Worm (Caenorhabditis elegans) whole organism, L1 larva: Measurements from ENCODE around the gene srz-104.

Source experiments
- aha-1 ChIP-seq: fragments of 150-350 bp; optimal IDR thresholded peaks from 2 replicates; lab custom pipeline; 2014; ENCODE audit warnings: missing biosample characterization, missing genetic modification characterization
- alr-1 ChIP-seq: fragments of 200-800 bp; sonication (Bioruptor generic); optimal IDR thresholded peaks from 2 replicates; lab custom pipeline; 2018; ENCODE audit warnings: borderline replicate concordance, mild to moderate bottlenecking, missing genetic modification characterization, missing compliant biosample characterization
- ceh-8 ChIP-seq: fragments of 200-800 bp; sonication (Bioruptor generic); optimal IDR thresholded peaks from 2 replicates; lab custom pipeline; 2018; ENCODE audit warnings: mild to moderate bottlenecking, missing genetic modification characterization, moderate library complexity, missing compliant biosample characterization
- ceh-82 ChIP-seq, 3 experiments: fragments of 150-350 bp in 1 of 3; sonication (generic microtip) in 2 of 3; optimal IDR thresholded peaks; 2 replicates each; lab custom pipeline; 2014 to 2017; ENCODE audit warnings: missing biosample characterization in 3 of 3, missing genetic modification characterization in 3 of 3
- ceh-88 ChIP-seq: fragments of 200-800 bp; sonication (Bioruptor generic); IDR thresholded peaks from 2 replicates; pipeline ENCODE4 v1.3.6; 2022; ENCODE audit warnings: missing genetic modification characterization, missing compliant biosample characterization
- ceh-90 ChIP-seq: sonication (generic microtip); optimal IDR thresholded peaks from 2 replicates; lab custom pipeline; 2016; ENCODE audit warnings: missing genetic modification characterization, missing compliant biosample characterization
- dpl-1 ChIP-seq, 3 experiments: fragments of 150-350 bp in 2 of 3; sonication (generic microtip) in 1 of 3; optimal IDR thresholded peaks; 2 replicates each; lab custom pipeline; 2014 to 2017; ENCODE audit warnings: missing biosample characterization in 3 of 3, missing genetic modification characterization in 3 of 3, missing genetic modification reagents in 3 of 3
- dsc-1 ChIP-seq: sonication (generic microtip); optimal IDR thresholded peaks from 2 replicates; lab custom pipeline; 2016; ENCODE audit warnings: mild to moderate bottlenecking, missing genetic modification characterization, missing compliant biosample characterization
- egl-27 ChIP-seq, 2 experiments: fragments of 150-350 bp in 1 of 2; sonication (generic microtip); optimal IDR thresholded peaks; 3 replicates each; lab custom pipeline; 2017 to 2018; ENCODE audit warnings: missing biosample characterization in 2 of 2, missing genetic modification characterization in 2 of 2, missing genetic modification reagents in 2 of 2
- elt-2 ChIP-seq: sonication (generic microtip); optimal IDR thresholded peaks from 2 replicates; lab custom pipeline; 2016; ENCODE audit warnings: missing genetic modification characterization, mild to moderate bottlenecking, inconsistent platforms, missing compliant biosample characterization, missing genetic modification reagents
- elt-3 ChIP-seq, 6 experiments: fragments of 150-350 bp in 1 of 6; sonication (generic microtip); optimal IDR thresholded peaks; 2 replicates each; lab custom pipeline; 2017 to 2018; ENCODE audit warnings: missing biosample characterization in 6 of 6, missing genetic modification characterization in 6 of 6, inconsistent platforms in 1 of 6
- ets-5 ChIP-seq: fragments of 200-800 bp; sonication (Bioruptor generic); IDR thresholded peaks from 2 replicates; pipeline ENCODE4 v1.3.6; 2022; ENCODE audit warnings: missing genetic modification characterization, missing compliant biosample characterization
- fkh-10 ChIP-seq: sonication (generic microtip); optimal IDR thresholded peaks from 2 replicates; lab custom pipeline; 2017; ENCODE audit warnings: missing biosample characterization, missing genetic modification reagents, missing genetic modification characterization
- fkh-4 ChIP-seq: sonication (generic microtip); optimal IDR thresholded peaks from 2 replicates; lab custom pipeline; 2016; ENCODE audit warnings: missing compliant biosample characterization, missing genetic modification characterization, borderline replicate concordance
- hlh-17 ChIP-seq: fragments of 200-800 bp; sonication (Bioruptor generic); optimal IDR thresholded peaks from 2 replicates; lab custom pipeline; 2018; ENCODE audit warnings: missing genetic modification characterization, mild to moderate bottlenecking, missing compliant biosample characterization, moderate library complexity, borderline replicate concordance
- hlh-4 ChIP-seq: sonication (generic microtip); optimal IDR thresholded peaks from 2 replicates; lab custom pipeline; 2016; ENCODE audit warnings: mild to moderate bottlenecking, missing genetic modification characterization, missing compliant biosample characterization
- hpl-2 ChIP-seq: fragments of 150-350 bp; optimal IDR thresholded peaks from 2 replicates; lab custom pipeline; 2014; ENCODE audit warnings: missing biosample characterization, missing genetic modification reagents, missing genetic modification characterization
- lin-13 ChIP-seq: fragments of 150-350 bp; optimal IDR thresholded peaks from 2 replicates; lab custom pipeline; 2014; ENCODE audit warnings: missing biosample characterization, missing genetic modification reagents, missing genetic modification characterization
- lin-15B ChIP-seq: fragments of 150-350 bp; sonication (generic microtip); optimal IDR thresholded peaks from 3 replicates; lab custom pipeline; 2014; ENCODE audit warnings: missing biosample characterization, missing genetic modification characterization
- lin-39 ChIP-seq: fragments of 150-350 bp; optimal IDR thresholded peaks from 2 replicates; lab custom pipeline; 2014; ENCODE audit warnings: missing biosample characterization, missing genetic modification reagents, missing genetic modification characterization
- lsy-2 ChIP-seq, 2 experiments: fragments of 150-350 bp; optimal IDR thresholded peaks; 2 replicates each; lab custom pipeline; 2014; ENCODE audit warnings: missing biosample characterization in 2 of 2, missing genetic modification characterization in 2 of 2
- mdl-1 ChIP-seq, 2 experiments: fragments of 150-350 bp; optimal IDR thresholded peaks; 2 replicates each; lab custom pipeline; 2014 to 2017; ENCODE audit warnings: missing biosample characterization in 2 of 2, missing genetic modification characterization in 2 of 2, inconsistent platforms in 1 of 2
- mef-2 ChIP-seq: fragments of 150-350 bp; optimal IDR thresholded peaks from 2 replicates; lab custom pipeline; 2014; ENCODE audit warnings: missing biosample characterization, missing genetic modification characterization
- nhr-237 ChIP-seq: fragments of 150-350 bp; optimal IDR thresholded peaks from 2 replicates; lab custom pipeline; 2014; ENCODE audit warnings: missing biosample characterization, missing genetic modification characterization
- nhr-28 ChIP-seq: fragments of 150-350 bp; optimal IDR thresholded peaks from 2 replicates; lab custom pipeline; 2014; ENCODE audit warnings: missing biosample characterization, missing genetic modification characterization
- nhr-71 ChIP-seq: sonication (generic microtip); optimal IDR thresholded peaks from 2 replicates; lab custom pipeline; 2016; ENCODE audit warnings: mild to moderate bottlenecking, missing genetic modification characterization, moderate library complexity, missing compliant biosample characterization
- snpc-4 ChIP-seq: fragments of 150-350 bp; optimal IDR thresholded peaks from 2 replicates; lab custom pipeline; 2014; ENCODE audit warnings: missing biosample characterization, missing genetic modification characterization
- sox-4 ChIP-seq: sonication (generic microtip); optimal IDR thresholded peaks from 2 replicates; lab custom pipeline; 2016; ENCODE audit warnings: missing genetic modification characterization, missing compliant biosample characterization
- sptf-1 ChIP-seq: fragments of 150-350 bp; optimal IDR thresholded peaks from 2 replicates; lab custom pipeline; 2014; ENCODE audit warnings: missing biosample characterization, missing genetic modification characterization
- unc-86 ChIP-seq: sonication (generic microtip); optimal IDR thresholded peaks from 2 replicates; lab custom pipeline; 2016; ENCODE audit warnings: missing genetic modification characterization, missing compliant biosample characterization
- unc-98 ChIP-seq: fragments of 200-800 bp; sonication (Bioruptor generic); IDR thresholded peaks from 2 replicates; pipeline ENCODE4 v1.3.6; 2022; ENCODE audit warnings: missing genetic modification characterization, missing compliant biosample characterization
- zag-1 ChIP-seq: fragments of 150-350 bp; optimal IDR thresholded peaks from 2 replicates; lab custom pipeline; 2014; ENCODE audit warnings: missing biosample characterization, missing genetic modification characterization
- ztf-11 ChIP-seq, 2 experiments: sonication (generic microtip); optimal IDR thresholded peaks; 2 replicates each; lab custom pipeline; 2016 to 2017; ENCODE audit warnings: missing genetic modification characterization in 2 of 2, missing biosample characterization in 1 of 2, missing compliant biosample characterization in 1 of 2

srz-104 gene

ce11 chrIV:16323373-16323772 lies at the start of gene srz-104:
Gene srz-104 (plus strand): TSS chrIV:16323673.
- TF ChIP-seq hlh-4 (tag; lab: Kevin White, UChicago) (peak; percentile 11), aha-1 (no peak)

DNA sequence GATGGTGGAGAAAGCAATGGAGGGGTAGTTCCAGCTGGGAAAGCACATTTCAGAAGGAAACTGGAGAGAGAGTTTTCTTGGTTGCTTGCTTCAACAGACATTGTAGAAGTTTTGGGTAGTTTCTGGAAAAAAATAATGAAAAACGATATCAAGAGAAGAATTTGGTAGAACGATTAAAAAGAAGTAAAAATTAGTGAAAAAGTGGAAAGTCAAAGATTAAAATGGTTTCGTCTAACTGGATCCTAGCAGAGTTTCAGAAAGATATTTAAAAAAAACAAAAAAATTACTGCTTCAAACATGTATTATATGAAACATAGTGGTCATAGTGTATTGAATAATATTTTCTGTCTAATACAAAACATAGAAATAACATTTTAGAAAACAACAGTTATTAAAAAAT lies 46.2 kb upstream of the srz-104 start, which contains the start of gene F38C2.7:
F38C2.7 (minus strand) TSS at position 101 of the 400 bp plus-strand sequence.
- TF ChIP-seq unc-98 (GFP tag; lab: Robert Waterston, UW) (no peak), lin-15B (tag; lab: Kevin White, UChicago) (no peak), nhr-28 (tag; lab: Kevin White, UChicago) (no peak), zag-1 (tag; lab: Kevin White, UChicago) (no peak), lsy-2 (tag; optimal IDR thresholded peaks at IDR 0.05; lab: Kevin White, UChicago) (no peak), hpl-2 (GFP tag; lab: Kevin White, UChicago) (no peak), ceh-88 (GFP tag; lab: Robert Waterston, UW) (no peak)

DNA sequence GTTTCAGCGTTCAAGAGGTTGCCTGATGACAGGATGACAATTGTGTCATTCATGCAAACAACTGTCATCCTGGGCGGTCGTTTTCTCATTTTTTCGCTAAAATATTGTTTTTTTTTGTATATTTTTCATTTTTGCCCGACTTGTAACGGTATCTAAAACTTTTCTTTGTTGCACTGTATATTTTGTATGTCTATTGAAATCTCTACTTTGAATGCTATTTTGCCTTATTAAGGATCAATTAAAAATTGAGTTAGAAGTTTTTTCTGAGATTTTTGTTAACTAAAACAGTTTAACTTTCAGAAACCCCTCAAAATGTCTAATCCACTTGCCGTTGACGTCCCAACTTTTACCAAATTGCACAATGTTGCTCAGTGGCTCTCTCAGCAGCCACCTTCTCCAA lies 45.6 kb upstream of the srz-104 start, which contains the start of gene ccch-2:
ccch-2 (plus strand) TSS at position 301 of the 400 bp plus-strand sequence.
- TF ChIP-seq ceh-88 (GFP tag; lab: Robert Waterston, UW) (no peak), unc-86 (tag; lab: Kevin White, UChicago) (no peak), ceh-8 (GFP tag; lab: Kevin White, UChicago) (no peak), elt-2 (tag; lab: Kevin White, UChicago) (no peak), hlh-4 (tag; lab: Kevin White, UChicago) (no peak), alr-1 (no peak), elt-3 (tag; optimal IDR thresholded peaks at IDR 0.05; lab: Kevin White, UChicago) (no peak), fkh-4 (tag; lab: Kevin White, UChicago) (no peak)
- TF ChIP-seq, all 84 proteins: peak for 0

- TF ChIP-seq unc-86 (tag; lab: Kevin White, UChicago) (no peak), elt-3 (tag; optimal IDR thresholded peaks at IDR 0.05; lab: Kevin White, UChicago) (no peak), snpc-4 (tag; lab: Kevin White, UChicago) (no peak), lsy-2 (tag; optimal IDR thresholded peaks at IDR 0.05; lab: Kevin White, UChicago) (no peak), mdl-1 (tag; optimal IDR thresholded peaks at IDR 0.05; lab: Kevin White, UChicago) (no peak), nhr-71 (tag; lab: Kevin White, UChicago) (no peak), nhr-28 (tag; lab: Kevin White, UChicago) (no peak), ceh-90 (tag; lab: Kevin White, UChicago) (no peak), hpl-2 (GFP tag; lab: Kevin White, UChicago) (no peak), ets-5 (GFP tag; lab: Robert Waterston, UW) (no peak), dpl-1 (GFP tag; optimal IDR thresholded peaks at IDR 0.05; lab: Kevin White, UChicago) (no peak), mef-2 (tag; lab: Kevin White, UChicago) (no peak), hlh-17 (GFP tag; lab: Kevin White, UChicago) (no peak), ztf-11 (tag; optimal IDR thresholded peaks at IDR 0.05; lab: Kevin White, UChicago) (no peak), lin-13 (GFP tag; lab: Kevin White, UChicago) (no peak), sptf-1 (tag; lab: Kevin White, UChicago) (no peak), sox-4 (tag; lab: Kevin White, UChicago) (no peak), fkh-4 (tag; lab: Kevin White, UChicago) (no peak), nhr-237 (tag; lab: Kevin White, UChicago) (no peak), alr-1 (no peak)
- TF ChIP-seq, all 84 proteins: peak for 0
Measured at ce11 chrIV:16280614-16281013, 42.9 kb upstream of the srz-104 start, which contains the start of gene clec-191. Gene clec-191 (minus strand): TSS chrIV:16280714.

- TF ChIP-seq ceh-82 (tag; optimal IDR thresholded peaks at IDR 0.05; lab: Kevin White, UChicago) (no peak), nhr-71 (tag; lab: Kevin White, UChicago) (no peak), egl-27 (tag; optimal IDR thresholded peaks at IDR 0.05; lab: Kevin White, UChicago) (no peak), fkh-10 (GFP tag; lab: Kevin White, UChicago) (no peak), lin-39 (tag; lab: Kevin White, UChicago) (no peak), dsc-1 (tag; lab: Kevin White, UChicago) (no peak)
Measured at ce11 chrIV:16290745-16291144, 32.7 kb upstream of the srz-104 start, which contains the start of gene srz-75. Gene srz-75 (minus strand): TSS chrIV:16290845.
